Worm (Caenorhabditis elegans): Measurements from ENCODE around the gene paic-1.

ce11 chrII:4362088-4362487, 10.2 kb downstream of the paic-1 start:
- TF ChIP-seq F52B5.7 (tag; optimal IDR thresholded peaks at IDR 0.05) (no peak), ceh-100 (GFP tag; IDR thresholded peaks at IDR 0.05) (no peak), sea-2 (GFP tag; IDR thresholded peaks at IDR 0.05) (no peak), efl-1 (GFP tag; optimal IDR thresholded peaks at IDR 0.05) (no peak), B0035.1 (tag; optimal IDR thresholded peaks at IDR 0.05) (no peak), cebp-1 (GFP tag; IDR thresholded peaks at IDR 0.05) (no peak), cebp-1 (tag; optimal IDR thresholded peaks at IDR 0.05) (no peak), ZK185.1 (tag; optimal IDR thresholded peaks at IDR 0.05; ENCODE audit: poor library complexity, severe bottlenecking) (no peak), hmg-1.2 (GFP tag; IDR thresholded peaks at IDR 0.05) (peak; percentile 72), ceh-79 (tag; optimal IDR thresholded peaks at IDR 0.05) (no peak), nhr-179 (tag; optimal IDR thresholded peaks at IDR 0.05) (no peak), bed-2 (GFP tag; IDR thresholded peaks at IDR 0.05) (no peak), ztf-18 (tag; optimal IDR thresholded peaks at IDR 0.05) (no peak)
